Fruit fly (Drosophila melanogaster): ENCODE measurements around the gene Msp300.

Gene Msp300

DNA sequence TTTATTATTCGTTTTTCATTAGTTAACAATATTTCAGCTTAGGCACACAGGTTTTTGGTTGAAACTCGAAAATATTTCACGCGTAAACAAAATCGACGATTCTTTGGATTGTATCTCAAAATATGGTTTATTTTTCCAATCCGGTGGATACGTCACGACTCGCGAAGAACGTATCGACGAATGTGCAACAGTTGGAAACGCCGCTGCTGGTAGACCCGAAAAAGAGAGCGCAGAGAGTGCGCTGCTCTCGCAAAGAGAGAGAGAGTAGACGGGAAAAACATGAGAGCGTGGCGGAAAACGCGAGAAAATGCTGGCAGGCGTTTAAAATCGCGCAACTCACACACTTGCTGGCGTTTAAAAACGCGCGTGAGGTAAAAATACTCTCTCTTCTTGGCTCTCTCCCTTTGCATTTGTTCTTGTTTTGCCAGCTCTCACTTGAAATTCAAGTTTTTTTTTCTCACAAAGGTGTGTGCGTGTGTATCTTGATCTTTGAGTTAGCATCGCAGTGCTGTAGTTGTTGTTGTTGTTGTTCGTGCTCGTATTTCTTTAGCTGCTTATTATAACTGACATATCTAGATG is 136.6 kb downstream of the Msp300 start (continued):
- TF ChIP-seq CG9817 (tag; optimal IDR thresholded peaks at IDR 0.05) (no peak), abd-A (tag; optimal IDR thresholded peaks at IDR 0.05) (no peak), hb (GFP tag; IDR thresholded peaks at IDR 0.05; ENCODE audit: partially characterized antibody) (no peak), CG12659 (GFP tag; optimal IDR thresholded peaks at IDR 0.05) (no peak), Jarid2 (GFP tag; optimal IDR thresholded peaks at IDR 0.05) (peak; percentile 93), ssp (GFP tag; IDR thresholded peaks at IDR 0.05) (no peak), CG11247 (GFP tag; IDR thresholded peaks at IDR 0.05) (no peak), CG7839 (tag; optimal IDR thresholded peaks at IDR 0.05) (no peak), CG5245 (GFP tag; optimal IDR thresholded peaks at IDR 0.05) (no peak), rib (GFP tag; IDR thresholded peaks at IDR 0.05) (peak; percentile 33; the same call in 1 of the 2 replicates), bsh (GFP tag; optimal IDR thresholded peaks at IDR 0.05) (peak in 1 of 2 experiments; percentile 66), Bteb2 (GFP tag; optimal IDR thresholded peaks at IDR 0.05) (no peak), kah (GFP tag; optimal IDR thresholded peaks at IDR 0.05) (peak; percentile 74), lmd (GFP tag; IDR thresholded peaks at IDR 0.05) (no peak), cwo (GFP tag; optimal IDR thresholded peaks at IDR 0.05) (no peak), CG12942 (GFP tag; optimal IDR thresholded peaks at IDR 0.05) (no peak), ttk (GFP tag; IDR thresholded peaks at IDR 0.05) (no peak), CG10462 (GFP tag; optimal IDR thresholded peaks at IDR 0.05) (no peak), CG2199 (GFP tag; IDR thresholded peaks at IDR 0.05) (peak; percentile 87), CG15514 (GFP tag; optimal IDR thresholded peaks at IDR 0.05) (peak; percentile 16), tll (GFP tag; optimal IDR thresholded peaks at IDR 0.05) (peak in 1 of 2 experiments; percentile 15), CG18011 (GFP tag; optimal IDR thresholded peaks at IDR 0.05) (no peak), gem (tag; optimal IDR thresholded peaks at IDR 0.05) (no peak), CG17568 (GFP tag; optimal IDR thresholded peaks at IDR 0.05) (peak; percentile 51), CG3847 (GFP tag; IDR thresholded peaks at IDR 0.05) (no peak), Deaf1 (tag; optimal IDR thresholded peaks at IDR 0.05) (peak; percentile 33), CG13894 (tag; optimal IDR thresholded peaks at IDR 0.05) (no peak), CG33557 (GFP tag; optimal IDR thresholded peaks at IDR 0.05) (no peak), ash1 (GFP tag; optimal IDR thresholded peaks at IDR 0.05) (peak; percentile 67), Tbp (GFP tag; optimal IDR thresholded peaks at IDR 0.05) (peak; percentile 100), esg (GFP tag; conservative IDR thresholded peaks at IDR 0.05) (no peak), CG2889 (GFP tag; IDR thresholded peaks at IDR 0.05) (no peak), disco-r (GFP tag; optimal IDR thresholded peaks at IDR 0.05) (no peak), sens-2 (GFP tag; IDR thresholded peaks at IDR 0.05) (no peak), CG34422 (GFP tag; IDR thresholded peaks at IDR 0.05) (peak; percentile 36; the same call in 1 of the 3 replicates), CG18764 (GFP tag; optimal IDR thresholded peaks at IDR 0.05) (no peak), lbe (GFP tag; optimal IDR thresholded peaks at IDR 0.05) (peak; percentile 75), Neu2 (GFP tag; optimal IDR thresholded peaks at IDR 0.05; ENCODE audit: borderline replicate concordance) (no peak), HLH54F (GFP tag; optimal IDR thresholded peaks at IDR 0.05) (no peak), tgo (GFP tag; IDR thresholded peaks at IDR 0.05) (no peak), fru (optimal IDR thresholded peaks at IDR 0.05) (no peak), CG11085 (GFP tag; IDR thresholded peaks at IDR 0.05) (no peak), CG18262 (tag; optimal IDR thresholded peaks at IDR 0.05) (no peak), Dll (GFP tag; IDR thresholded peaks at IDR 0.05; ENCODE audit: partially characterized antibody) (peak; percentile 76), crol (GFP tag; IDR thresholded peaks at IDR 0.05) (no peak), Dip3 (GFP tag; optimal IDR thresholded peaks at IDR 0.05) (no peak), B-H2 (GFP tag; optimal IDR thresholded peaks at IDR 0.05) (no peak), Taf1 (GFP tag; IDR thresholded peaks at IDR 0.05) (no peak), Hr51 (GFP tag; optimal IDR thresholded peaks at IDR 0.05) (no peak), Atf3 (GFP tag; optimal IDR thresholded peaks at IDR 0.05) (no peak)

Measured in whole organism, embryonic.